Worm (Caenorhabditis elegans): Measurements from ENCODE around the gene srg-53.
"Not testable (repeated sequence)": the region's sequence is repeated elsewhere in the genome, so short reads cannot be mapped to it uniquely, and the experiment has no call there.

srg-53 gene

ce11 chrV:889216-889615 lies 9.9 kb downstream of the srg-53 start, which contains the start of gene T02B11.6:
TSS of gene T02B11.6 (minus strand) at chrV:889316.
- TF ChIP-seq unc-62 (GFP tag; optimal IDR thresholded peaks at IDR 0.05), result no peak

- TF ChIP-seq unc-62 (GFP tag; optimal IDR thresholded peaks at IDR 0.05), result no peak
Measured at ce11 chrV:890423-890822, 11.2 kb downstream of the srg-53 start, which contains the start of gene srlf-21. TSS of gene srlf-21 (minus strand) at chrV:890523.

ce11 chrV:890835-891234 lies 11.6 kb downstream of the srg-53 start, which contains the start of gene srlf-22:
TSS of gene srlf-22 (plus strand) at chrV:891135.
- not testable (repeated sequence) for TF ChIP-seq unc-62 (GFP tag; optimal IDR thresholded peaks at IDR 0.05)

- no peak for TF ChIP-seq unc-62 (GFP tag; optimal IDR thresholded peaks at IDR 0.05)
Measured at ce11 chrV:893437-894018, 14.3 kb downstream of the srg-53 start, which contains the start of the genes srlf-23 and srlf-20. TSS of gene srlf-23 (minus strand) at chrV:893537. TSS of gene srlf-20 (plus strand) at chrV:893968.

- TF ChIP-seq unc-62 (GFP tag; optimal IDR thresholded peaks at IDR 0.05), result no peak
Measured at ce11 chrV:899087-899486, 19.8 kb downstream of the srg-53 start, which contains the start of gene nas-32. TSS of gene nas-32 (minus strand) at chrV:899187.

ce11 chrV:903460-903859 lies 24.2 kb downstream of the srg-53 start, which contains the start of gene fmo-5:
TSS of gene fmo-5 (minus strand) at chrV:903665.
- no peak for TF ChIP-seq unc-62 (GFP tag; optimal IDR thresholded peaks at IDR 0.05)

- TF ChIP-seq unc-62 (GFP tag; optimal IDR thresholded peaks at IDR 0.05), result no peak
Measured at ce11 chrV:904232-904983, 25.1 kb downstream of the srg-53 start, which contains the start of gene trm-2A. TSS of gene trm-2A (plus strand) at chrV:904963.

ce11 chrV:908681-909080 lies 29.4 kb downstream of the srg-53 start:
- TF ChIP-seq unc-62 (GFP tag; optimal IDR thresholded peaks at IDR 0.05), result no peak

- TF ChIP-seq unc-62 (GFP tag; optimal IDR thresholded peaks at IDR 0.05), result no peak
Measured at ce11 chrV:910588-910987, 31.3 kb downstream of the srg-53 start.

- no peak for TF ChIP-seq unc-62 (GFP tag; optimal IDR thresholded peaks at IDR 0.05)
Measured at ce11 chrV:911474-911873, 32.2 kb downstream of the srg-53 start, which contains the start of gene adh-5. TSS of gene adh-5 (plus strand) at chrV:911774.

- TF ChIP-seq unc-62 (GFP tag; optimal IDR thresholded peaks at IDR 0.05), result no peak
Measured at ce11 chrV:915716-916115, 36.4 kb downstream of the srg-53 start.

ce11 chrV:917488-917887 lies 38.2 kb downstream of the srg-53 start, which contains the start of gene H24K24.2:
TSS of gene H24K24.2 (plus strand) at chrV:917788.
- no peak for TF ChIP-seq unc-62 (GFP tag; optimal IDR thresholded peaks at IDR 0.05)
